Worm (Caenorhabditis elegans) whole organism, young adult: ENCODE results near the gene cng-1.

Experiments used
- F22D6.2 ChIP-seq: sonication (generic microtip); optimal IDR thresholded peaks from 2 replicates; lab custom pipeline; 2016; ENCODE audit warnings: mild to moderate bottlenecking, missing genetic modification characterization, missing compliant biosample characterization
- F23B12.7 ChIP-seq: sonication (generic microtip); optimal IDR thresholded peaks from 2 replicates; lab custom pipeline; 2017; ENCODE audit warnings: missing genetic modification characterization, mild to moderate bottlenecking, missing compliant biosample characterization, antibody characterized with exemption, moderate library complexity; ENCODE audit not compliant: insufficient read depth
- F33H1.4 ChIP-seq: fragments of 200-800 bp; sonication (Bioruptor generic); IDR thresholded peaks from 2 replicates; pipeline ENCODE4 v1.3.6; 2022; ENCODE audit warnings: missing genetic modification reagents, missing genetic modification characterization, missing compliant biosample characterization
- F49E8.2 ChIP-seq: sonication (generic microtip); optimal IDR thresholded peaks from 3 replicates; lab custom pipeline; 2017; ENCODE audit warnings: missing genetic modification characterization, mild to moderate bottlenecking, missing compliant biosample characterization, antibody characterized with exemption, moderate library complexity; ENCODE audit not compliant: insufficient read depth
- F52B5.7 ChIP-seq: sonication (generic microtip); optimal IDR thresholded peaks from 2 replicates; lab custom pipeline; 2016; ENCODE audit warnings: mild to moderate bottlenecking, missing genetic modification characterization, missing compliant biosample characterization
- Y95B8A.8 ChIP-seq: fragments of 200-800 bp; sonication (Bioruptor generic); IDR thresholded peaks from 2 replicates; pipeline ENCODE4 v1.3.6; 2022; ENCODE audit warnings: missing genetic modification reagents, missing genetic modification characterization, missing compliant biosample characterization
- attf-3 ChIP-seq: fragments of 200-800 bp; sonication (Bioruptor generic); conservative IDR thresholded peaks from 2 replicates; pipeline ENCODE4 v1.3.6; 2022; ENCODE audit warnings: missing genetic modification reagents, missing genetic modification characterization, missing compliant biosample characterization
- attf-5 ChIP-seq: fragments of 200-800 bp; sonication (Bioruptor generic); optimal IDR thresholded peaks from 2 replicates; lab custom pipeline; 2018; ENCODE audit warnings: mild to moderate bottlenecking, missing genetic modification characterization, missing compliant biosample characterization
- ceh-40 ChIP-seq: fragments of 200-800 bp; sonication (Bioruptor generic); IDR thresholded peaks from 2 replicates; pipeline ENCODE4 v1.3.6; 2022; ENCODE audit warnings: missing genetic modification characterization, missing compliant biosample characterization
- ceh-79 ChIP-seq: sonication (generic microtip); optimal IDR thresholded peaks from 2 replicates; lab custom pipeline; 2017; ENCODE audit warnings: mild to moderate bottlenecking, missing genetic modification characterization, missing compliant biosample characterization
- dpff-1 ChIP-seq: sonication (generic microtip); optimal IDR thresholded peaks from 2 replicates; lab custom pipeline; 2017; ENCODE audit warnings: mild to moderate bottlenecking, missing genetic modification characterization, missing compliant biosample characterization
- dpl-1 ChIP-seq: fragments of 150-350 bp; optimal IDR thresholded peaks from 2 replicates; lab custom pipeline; 2014; ENCODE audit warnings: missing biosample characterization, missing genetic modification reagents, missing genetic modification characterization
- egrh-3 ChIP-seq: fragments of 200-800 bp; sonication (Bioruptor generic); IDR thresholded peaks from 2 replicates; pipeline ENCODE4 v1.3.6; 2022; ENCODE audit warnings: missing genetic modification reagents, missing genetic modification characterization, missing compliant biosample characterization
- ekl-4 ChIP-seq: fragments of 200-800 bp; sonication (Bioruptor generic); IDR thresholded peaks from 2 replicates; pipeline ENCODE4 v1.3.6; 2022; ENCODE audit warnings: missing genetic modification reagents, missing genetic modification characterization, missing compliant biosample characterization
- fkh-3 ChIP-seq: sonication (generic microtip); optimal IDR thresholded peaks from 2 replicates; lab custom pipeline; 2016; ENCODE audit warnings: mild to moderate bottlenecking, missing genetic modification characterization, missing compliant biosample characterization
- him-1 ChIP-seq: sonication (generic microtip); optimal IDR thresholded peaks from 2 replicates; lab custom pipeline; 2016; ENCODE audit warnings: missing genotype, missing genetic modification reagents, missing genetic modification characterization, missing compliant biosample characterization
- hlh-26 ChIP-seq: fragments of 200-800 bp; sonication (Bioruptor generic); conservative IDR thresholded peaks from 2 replicates; pipeline ENCODE4 v1.3.6; 2022; ENCODE audit warnings: missing genetic modification reagents, missing genetic modification characterization, missing compliant biosample characterization
- lsy-27 ChIP-seq: sonication (generic microtip); optimal IDR thresholded peaks from 2 replicates; lab custom pipeline; 2017; ENCODE audit warnings: missing genetic modification characterization, mild to moderate bottlenecking, missing compliant biosample characterization, antibody characterized with exemption, missing genotype, borderline replicate concordance; ENCODE audit not compliant: insufficient read depth
- madf-10 ChIP-seq: sonication (generic microtip); optimal IDR thresholded peaks from 2 replicates; lab custom pipeline; 2016; ENCODE audit warnings: mild to moderate bottlenecking, missing genetic modification characterization, missing compliant biosample characterization
- madf-6 ChIP-seq: fragments of 200-800 bp; sonication (Bioruptor generic); IDR thresholded peaks from 2 replicates; pipeline ENCODE4 v1.3.6; 2022; ENCODE audit warnings: missing genetic modification reagents, missing genetic modification characterization, missing compliant biosample characterization
- rpc-1 ChIP-seq, 2 experiments: fragments of 150-350 bp in 1 of 2; sonication (generic microtip) in 1 of 2; optimal IDR thresholded peaks; 2 replicates each; lab custom pipeline; 2014 to 2018; ENCODE audit warnings: missing biosample characterization in 1 of 2, missing genetic modification characterization in 1 of 2, missing genetic modification reagents in 1 of 2, missing genotype in 1 of 2
- sdz-38 ChIP-seq: sonication (generic microtip); optimal IDR thresholded peaks from 2 replicates; lab custom pipeline; 2016; ENCODE audit warnings: missing genotype, missing genetic modification characterization, missing compliant biosample characterization
- unc-130 ChIP-seq: sonication (generic microtip); optimal IDR thresholded peaks from 2 replicates; lab custom pipeline; 2016; ENCODE audit warnings: missing genetic modification reagents, missing genetic modification characterization, missing compliant biosample characterization
- xnd-1 ChIP-seq: sonication (generic microtip); optimal IDR thresholded peaks from 2 replicates; lab custom pipeline; 2016; ENCODE audit warnings: missing genotype, missing genetic modification reagents, missing genetic modification characterization, missing compliant biosample characterization
- ztf-3 ChIP-seq: fragments of 200-800 bp; sonication (Bioruptor generic); optimal IDR thresholded peaks from 2 replicates; lab custom pipeline; 2018; ENCODE audit warnings: mild to moderate bottlenecking, missing genetic modification characterization, missing compliant biosample characterization

The cng-1 gene

DNA sequence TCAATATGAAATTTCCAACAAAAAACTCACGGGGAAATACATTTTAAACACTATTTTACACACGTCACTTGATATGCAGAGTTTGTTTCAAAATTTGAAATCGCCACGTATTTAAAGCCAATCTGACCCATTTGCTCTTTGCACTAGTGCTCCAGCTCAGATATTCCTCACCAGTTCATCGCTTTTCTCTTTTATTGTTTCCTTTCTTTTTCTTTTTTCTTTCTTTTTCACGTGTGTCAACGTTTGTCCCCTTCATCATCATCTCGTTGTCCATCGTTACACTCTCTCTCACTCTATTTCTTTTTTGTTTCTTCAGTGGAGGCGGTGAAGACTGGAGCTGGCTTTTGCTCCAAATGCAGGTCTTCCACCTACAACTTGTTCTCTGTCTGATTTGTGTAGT, 46.7 kb downstream of the cng-1 start, which contains the start of gene F02D8.4 (continued):
- TF ChIP-seq ztf-3 (GFP tag; lab: Kevin White, UChicago) = no peak
- TF ChIP-seq F23B12.7 (tag; lab: Kevin White, UChicago) = no peak
- no peak for TF ChIP-seq ekl-4 (GFP tag; lab: Robert Waterston, UW)
- TF ChIP-seq, all 124 proteins: peak for 0

DNA sequence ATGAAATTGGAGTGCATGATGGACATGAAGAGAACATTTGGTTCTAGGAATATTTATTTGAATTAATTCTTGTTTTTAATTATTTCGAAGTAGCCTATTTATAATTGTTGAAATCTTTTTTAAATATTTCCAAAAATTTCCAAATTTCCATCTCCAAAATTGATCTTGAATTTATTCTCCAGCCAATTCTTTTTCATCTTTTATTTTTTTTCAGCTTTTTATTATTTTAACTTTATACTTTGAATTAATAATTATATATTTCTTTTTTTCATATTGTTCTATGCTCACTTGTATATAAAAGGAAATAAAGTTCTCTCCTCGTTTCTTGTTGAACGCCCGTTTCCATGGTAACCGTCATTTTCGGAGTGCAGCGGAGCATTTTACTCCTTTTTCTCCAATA, 51.3 kb downstream of the cng-1 start, which contains the start of gene xbx-1:
xbx-1 (plus strand) TSS at position 301 of the 400 bp plus-strand sequence.
- TF ChIP-seq attf-5 (GFP tag; lab: Kevin White, UChicago) (no peak), ceh-79 (tag; lab: Kevin White, UChicago) (no peak), dpff-1 (tag; lab: Kevin White, UChicago) (no peak), fkh-3 (tag; lab: Kevin White, UChicago) (no peak), ekl-4 (GFP tag; lab: Robert Waterston, UW) (no peak), him-1 (tag; lab: Kevin White, UChicago) (no peak)

DNA sequence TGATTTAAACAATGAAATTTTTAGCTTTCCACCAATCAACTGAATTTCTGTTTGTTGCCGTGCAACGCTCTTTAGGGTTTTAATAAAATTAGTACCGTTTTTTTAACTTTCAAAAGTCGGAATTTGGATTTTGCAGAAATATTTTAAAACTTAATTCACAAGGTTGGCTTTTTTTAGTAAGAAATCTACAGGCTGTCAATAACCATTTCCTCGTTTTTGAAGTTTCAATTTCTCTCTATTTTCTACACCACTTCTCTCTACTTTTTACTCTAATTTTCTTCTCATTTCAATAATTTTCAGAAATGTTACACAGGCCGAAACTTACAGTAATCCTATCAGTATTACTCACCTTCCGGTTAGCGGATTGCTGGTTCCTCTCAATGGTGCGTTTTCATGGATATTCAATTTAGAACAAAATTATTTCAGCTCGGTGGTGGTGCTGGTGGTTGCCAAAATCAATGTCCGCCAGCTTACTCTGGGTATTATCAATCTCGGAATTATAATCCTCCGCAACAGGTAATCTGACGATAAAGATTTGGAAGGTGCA, 53.0 kb downstream of the cng-1 start, which contains the start of the genes grd-12 and F02D8.1:
grd-12 (plus strand) TSS at position 301 of the 547 bp plus-strand sequence.
F02D8.1 (minus strand) TSS at position 497 of the 547 bp plus-strand sequence.
- TF ChIP-seq xnd-1 (tag; lab: Kevin White, UChicago) (no peak), ztf-3 (GFP tag; lab: Kevin White, UChicago) (no peak), hlh-26 (GFP tag; lab: Robert Waterston, UW) (no peak), rpc-1 (optimal IDR thresholded peaks at IDR 0.05; lab: Kevin White, UChicago) (no peak), rpc-1 (tag; optimal IDR thresholded peaks at IDR 0.05; lab: Kevin White, UChicago) (no peak), sdz-38 (no peak), dpl-1 (GFP tag; lab: Kevin White, UChicago) (no peak), fkh-3 (tag; lab: Kevin White, UChicago) (no peak), attf-3 (GFP tag; lab: Robert Waterston, UW) (no peak), madf-6 (GFP tag; lab: Robert Waterston, UW) (no peak), egrh-3 (no peak), madf-10 (no peak), F33H1.4 (GFP tag; lab: Robert Waterston, UW) (no peak), Y95B8A.8 (GFP tag; lab: Robert Waterston, UW) (no peak), F52B5.7 (no peak), lsy-27 (no peak), ceh-40 (GFP tag; lab: Robert Waterston, UW) (no peak), unc-130 (no peak), F22D6.2 (tag; lab: Kevin White, UChicago) (no peak), F49E8.2 (tag; lab: Kevin White, UChicago) (no peak)
